Fruit fly (Drosophila melanogaster): ENCODE measurements around the gene CG12605.

CG12605 gene

dm6 chr3L:3980027-3980426 is 15.5 kb upstream of the CG12605 start:
- no peak for TF ChIP-seq acj6 (GFP tag; optimal IDR thresholded peaks at IDR 0.05)
- no peak for TF ChIP-seq Sox14 (GFP tag; optimal IDR thresholded peaks at IDR 0.05)
- no peak for TF ChIP-seq CG4318 (GFP tag; optimal IDR thresholded peaks at IDR 0.05)
- no peak for TF ChIP-seq Met (GFP tag; optimal IDR thresholded peaks at IDR 0.05)
- no peak for TF ChIP-seq CG6163 (GFP tag; IDR thresholded peaks at IDR 0.05)
- TF ChIP-seq net (GFP tag; optimal IDR thresholded peaks at IDR 0.05), result no peak
- TF ChIP-seq CG6854 (GFP tag; optimal IDR thresholded peaks at IDR 0.05), result no peak
- no peak for TF ChIP-seq CG1621 (tag; optimal IDR thresholded peaks at IDR 0.05)
- no peak for TF ChIP-seq Hr39 (GFP tag; optimal IDR thresholded peaks at IDR 0.05)
- no peak for TF ChIP-seq topi (GFP tag; optimal IDR thresholded peaks at IDR 0.05)
- no peak for TF ChIP-seq CG8319 (GFP tag; optimal IDR thresholded peaks at IDR 0.05)
- TF ChIP-seq fd59A (GFP tag; optimal IDR thresholded peaks at IDR 0.05), result no peak
- TF ChIP-seq fkh (GFP tag; optimal IDR thresholded peaks at IDR 0.05), result no peak
- no peak for TF ChIP-seq salr (GFP tag; optimal IDR thresholded peaks at IDR 0.05)

- TF ChIP-seq CG31627 (GFP tag; optimal IDR thresholded peaks at IDR 0.05) (no peak), CG6163 (GFP tag; IDR thresholded peaks at IDR 0.05) (no peak), dac (GFP tag; optimal IDR thresholded peaks at IDR 0.05) (no peak), CG6808 (GFP tag; optimal IDR thresholded peaks at IDR 0.05) (no peak), CG6792 (GFP tag; optimal IDR thresholded peaks at IDR 0.05) (no peak), dsx (GFP tag; optimal IDR thresholded peaks at IDR 0.05; ENCODE audit: poor library complexity, severe bottlenecking) (no peak), Smox (GFP tag; optimal IDR thresholded peaks at IDR 0.05) (no peak), Sox102F (GFP tag; optimal IDR thresholded peaks at IDR 0.05) (no peak), spab (GFP tag; optimal IDR thresholded peaks at IDR 0.05) (no peak), CG4318 (GFP tag; optimal IDR thresholded peaks at IDR 0.05) (no peak), net (GFP tag; optimal IDR thresholded peaks at IDR 0.05) (no peak), CG7368 (GFP tag; optimal IDR thresholded peaks at IDR 0.05) (no peak)
Measured at dm6 chr3L:3978762-3979516, 14.4 kb upstream of the CG12605 start.

- TF ChIP-seq Met (GFP tag; optimal IDR thresholded peaks at IDR 0.05), result peak; percentile 16
- TF ChIP-seq CG11762 (GFP tag; optimal IDR thresholded peaks at IDR 0.05; ENCODE audit: insufficient read depth), result no peak
Measured at dm6 chr3L:3977622-3978355, 13.2 kb upstream of the CG12605 start.

- TF ChIP-seq CG16779 (tag; optimal IDR thresholded peaks at IDR 0.05) (no peak), CG9139 (GFP tag; optimal IDR thresholded peaks at IDR 0.05) (no peak), CG4318 (GFP tag; optimal IDR thresholded peaks at IDR 0.05) (no peak), CG1621 (tag; optimal IDR thresholded peaks at IDR 0.05) (no peak), CG10669 (GFP tag; optimal IDR thresholded peaks at IDR 0.05) (no peak), Eip93F (GFP tag; optimal IDR thresholded peaks at IDR 0.05) (no peak), CG11902 (GFP tag; optimal IDR thresholded peaks at IDR 0.05) (no peak), CG7368 (GFP tag; optimal IDR thresholded peaks at IDR 0.05) (no peak), CG11294 (GFP tag; IDR thresholded peaks at IDR 0.05) (no peak), CG11762 (GFP tag; optimal IDR thresholded peaks at IDR 0.05; ENCODE audit: insufficient read depth) (no peak), achi (GFP tag; optimal IDR thresholded peaks at IDR 0.05) (no peak), Ets21C (GFP tag; optimal IDR thresholded peaks at IDR 0.05) (no peak), dac (GFP tag; optimal IDR thresholded peaks at IDR 0.05) (no peak), CG6163 (GFP tag; IDR thresholded peaks at IDR 0.05) (no peak)
Measured at dm6 chr3L:3976438-3976837, 11.9 kb upstream of the CG12605 start.

Measured in whole organism, prepupa.